Worm (Caenorhabditis elegans) whole organism, early embryonic: ENCODE measurements around the gene ceh-86.

Source experiments
- B0310.2 ChIP-seq: sonication (generic microtip); optimal IDR thresholded peaks from 2 replicates; lab custom pipeline; 2016; ENCODE audit warnings: mild to moderate bottlenecking, missing genetic modification characterization, missing compliant biosample characterization
- F13C5.2 ChIP-seq: sonication (generic microtip); optimal IDR thresholded peaks from 2 replicates; lab custom pipeline; 2017; ENCODE audit warnings: mild to moderate bottlenecking, missing genetic modification characterization, inconsistent platforms, missing compliant biosample characterization
- aly-1 ChIP-seq: sonication (generic microtip); optimal IDR thresholded peaks from 2 replicates; lab custom pipeline; 2016; ENCODE audit warnings: missing genetic modification characterization, missing compliant biosample characterization
- ama-1 ChIP-seq: fragments of 150-350 bp; optimal IDR thresholded peaks from 2 replicates; lab custom pipeline; 2014
- ceh-13 ChIP-seq: fragments of 200-800 bp; sonication (Bioruptor generic); optimal IDR thresholded peaks from 2 replicates; lab custom pipeline; 2018; ENCODE audit warnings: mild to moderate bottlenecking, missing genetic modification characterization, missing compliant biosample characterization
- ceh-36 ChIP-seq: sonication (generic microtip); optimal IDR thresholded peaks from 2 replicates; lab custom pipeline; 2016; ENCODE audit warnings: missing genetic modification characterization, inconsistent platforms, missing compliant biosample characterization
- ets-7 ChIP-seq: sonication (generic microtip); optimal IDR thresholded peaks from 2 replicates; lab custom pipeline; 2016; ENCODE audit warnings: missing genotype, missing genetic modification characterization, missing compliant biosample characterization
- flt-1 ChIP-seq: fragments of 200-800 bp; sonication (Bioruptor generic); IDR thresholded peaks from 2 replicates; pipeline ENCODE4 v1.3.6; 2022; ENCODE audit warnings: missing genetic modification characterization, missing compliant biosample characterization
- hmbx-1 ChIP-seq: sonication (generic microtip); optimal IDR thresholded peaks from 2 replicates; lab custom pipeline; 2016; ENCODE audit warnings: mild to moderate bottlenecking, missing genetic modification characterization, missing compliant biosample characterization
- hmg-4 ChIP-seq: fragments of 200-800 bp; sonication (Bioruptor generic); optimal IDR thresholded peaks from 2 replicates; lab custom pipeline; 2018; ENCODE audit warnings: mild to moderate bottlenecking, missing genetic modification characterization, missing compliant biosample characterization
- hnd-1 ChIP-seq: sonication (generic microtip); optimal IDR thresholded peaks from 2 replicates; lab custom pipeline; 2016; ENCODE audit warnings: missing genetic modification characterization, missing compliant biosample characterization
- pes-1 ChIP-seq: fragments of 200-800 bp; sonication (Bioruptor generic); IDR thresholded peaks from 2 replicates; pipeline ENCODE4 v1.3.6; 2022; ENCODE audit warnings: missing genetic modification reagents, missing genetic modification characterization, missing compliant biosample characterization
- scrt-1 ChIP-seq: fragments of 200-800 bp; sonication (Bioruptor generic); IDR thresholded peaks from 2 replicates; pipeline ENCODE4 v1.3.6; 2022; ENCODE audit warnings: missing genetic modification characterization, missing compliant biosample characterization
- sea-1 ChIP-seq: fragments of 200-800 bp; sonication (Bioruptor generic); conservative IDR thresholded peaks from 2 replicates; pipeline ENCODE4 v1.3.6; 2022; ENCODE audit warnings: missing genetic modification characterization, missing compliant biosample characterization
- tbx-11 ChIP-seq: fragments of 200-800 bp; sonication (Bioruptor generic); IDR thresholded peaks from 2 replicates; pipeline ENCODE4 v1.3.6; 2022; ENCODE audit warnings: missing genetic modification characterization, missing compliant biosample characterization
- tbx-37 ChIP-seq: fragments of 200-800 bp; sonication (Bioruptor generic); conservative IDR thresholded peaks from 2 replicates; pipeline ENCODE4 v1.3.6; 2022; ENCODE audit warnings: missing genetic modification reagents, missing genetic modification characterization, missing compliant biosample characterization
- tra-4 ChIP-seq: sonication (generic microtip); optimal IDR thresholded peaks from 2 replicates; lab custom pipeline; 2017; ENCODE audit warnings: missing genetic modification characterization, missing compliant biosample characterization

Gene ceh-86

ce11 chrII:2393821-2394220, 38.1 kb downstream of the ceh-86 start, which contains the start of gene F16G10.11:
Gene F16G10.11 (minus strand): TSS chrII:2393921.
- TF ChIP-seq pes-1 (GFP tag; lab: Robert Waterston, UW) (no peak), aly-1 (tag; lab: Kevin White, UChicago) (no peak), ets-7 (no peak), sea-1 (no peak), flt-1 (GFP tag; lab: Robert Waterston, UW) (no peak), hmg-4 (GFP tag; lab: Kevin White, UChicago) (no peak), tra-4 (no peak), tbx-11 (no peak), F13C5.2 (tag; lab: Kevin White, UChicago) (no peak), ceh-36 (tag; lab: Kevin White, UChicago) (no peak), ama-1 (no peak), ceh-13 (GFP tag; lab: Kevin White, UChicago) (no peak), tbx-37 (no peak), B0310.2 (tag; lab: Kevin White, UChicago) (no peak), hmbx-1 (tag; lab: Kevin White, UChicago) (no peak), scrt-1 (no peak), hnd-1 (tag; lab: Kevin White, UChicago) (no peak)

- no peak for TF ChIP-seq ama-1
- TF ChIP-seq ets-7, result no peak
- TF ChIP-seq aly-1 (tag; lab: Kevin White, UChicago), result no peak
- no peak for TF ChIP-seq ceh-13 (GFP tag; lab: Kevin White, UChicago)
Measured at ce11 chrII:2390884-2391283, 41.0 kb downstream of the ceh-86 start, which contains the start of gene F16G10.10. Gene F16G10.10 (minus strand): TSS chrII:2390984.

ce11 chrII:2385495-2385894, 46.4 kb downstream of the ceh-86 start, which contains the start of gene F16G10.9:
Gene F16G10.9 (minus strand): TSS chrII:2385595.
- TF ChIP-seq tbx-11 (no peak), ceh-13 (GFP tag; lab: Kevin White, UChicago) (no peak), ceh-36 (tag; lab: Kevin White, UChicago) (no peak), sea-1 (no peak), scrt-1 (no peak), ets-7 (no peak), tra-4 (no peak), tbx-37 (no peak), hmbx-1 (tag; lab: Kevin White, UChicago) (no peak), ama-1 (no peak), B0310.2 (tag; lab: Kevin White, UChicago) (no peak)

ce11 chrII:2383334-2383733, 48.5 kb downstream of the ceh-86 start, which contains the start of gene F16G10.8:
Gene F16G10.8 (minus strand): TSS chrII:2383434.
- TF ChIP-seq F13C5.2 (tag; lab: Kevin White, UChicago), result no peak
- TF ChIP-seq hmg-4 (GFP tag; lab: Kevin White, UChicago), result no peak
- TF ChIP-seq tbx-37, result no peak
- TF ChIP-seq scrt-1, result no peak
- no peak for TF ChIP-seq tbx-11
- no peak for TF ChIP-seq B0310.2 (tag; lab: Kevin White, UChicago)
- TF ChIP-seq ceh-36 (tag; lab: Kevin White, UChicago), result no peak
- TF ChIP-seq ets-7, result no peak
- TF ChIP-seq sea-1, result no peak
- TF ChIP-seq hmbx-1 (tag; lab: Kevin White, UChicago), result no peak

- no peak for TF ChIP-seq ama-1
- no peak for TF ChIP-seq hmbx-1 (tag; lab: Kevin White, UChicago)
- TF ChIP-seq hnd-1 (tag; lab: Kevin White, UChicago), result no peak
- no peak for TF ChIP-seq hmg-4 (GFP tag; lab: Kevin White, UChicago)
- TF ChIP-seq aly-1 (tag; lab: Kevin White, UChicago), result no peak
- TF ChIP-seq tbx-11, result no peak
- no peak for TF ChIP-seq flt-1 (GFP tag; lab: Robert Waterston, UW)
Measured at ce11 chrII:2380174-2380573, 51.7 kb downstream of the ceh-86 start, which contains the start of gene F16G10.7. Gene F16G10.7 (minus strand): TSS chrII:2380274.

- TF ChIP-seq hmbx-1 (tag; lab: Kevin White, UChicago), result no peak
- TF ChIP-seq ama-1, result no peak
- no peak for TF ChIP-seq scrt-1
- TF ChIP-seq B0310.2 (tag; lab: Kevin White, UChicago), result no peak
- no peak for TF ChIP-seq ceh-36 (tag; lab: Kevin White, UChicago)
- no peak for TF ChIP-seq aly-1 (tag; lab: Kevin White, UChicago)
- TF ChIP-seq tbx-11, result no peak
Measured at ce11 chrII:2379673-2380072, 52.2 kb downstream of the ceh-86 start.

- peak; percentile 43 for TF ChIP-seq B0310.2 (tag; lab: Kevin White, UChicago)
- TF ChIP-seq pes-1 (GFP tag; lab: Robert Waterston, UW), result no peak
Measured at ce11 chrII:2378465-2379009, 53.3 kb downstream of the ceh-86 start.

- TF ChIP-seq F13C5.2 (tag; lab: Kevin White, UChicago) (no peak), sea-1 (no peak), pes-1 (GFP tag; lab: Robert Waterston, UW) (no peak), tbx-11 (no peak)
Measured at ce11 chrII:2377751-2378150, 54.1 kb downstream of the ceh-86 start, which contains the start of gene F16G10.6. Gene F16G10.6 (minus strand): TSS chrII:2377851.
